Fruit fly (Drosophila melanogaster): ENCODE results near the gene JIL-1.

- TF ChIP-seq usp (GFP tag; optimal IDR thresholded peaks at IDR 0.05) (no peak), pan (optimal IDR thresholded peaks at IDR 0.05) (no peak), Dll (optimal IDR thresholded peaks at IDR 0.05) (no peak)
These were observed 10.8 kb upstream of the JIL-1 start, which contains the start of gene CG32071 for dm6 chr3L:11103773-11104172.
